Fruit fly (Drosophila melanogaster) Kc167 (cell line): ENCODE measurements around the gene r.

Experiments used
- h ChIP-seq: fragments of >200 bp; optimal IDR thresholded peaks from 3 replicates; lab custom pipeline; 2018; ENCODE audit warnings: missing external identifiers
- insv ChIP-seq: fragments of >200 bp; optimal IDR thresholded peaks from 3 replicates; lab custom pipeline; 2018; ENCODE audit warnings: missing external identifiers
- psq ChIP-seq: fragments of >200 bp; optimal IDR thresholded peaks from 2 replicates; lab custom pipeline; 2017; ENCODE audit warnings: missing external identifiers

DNA sequence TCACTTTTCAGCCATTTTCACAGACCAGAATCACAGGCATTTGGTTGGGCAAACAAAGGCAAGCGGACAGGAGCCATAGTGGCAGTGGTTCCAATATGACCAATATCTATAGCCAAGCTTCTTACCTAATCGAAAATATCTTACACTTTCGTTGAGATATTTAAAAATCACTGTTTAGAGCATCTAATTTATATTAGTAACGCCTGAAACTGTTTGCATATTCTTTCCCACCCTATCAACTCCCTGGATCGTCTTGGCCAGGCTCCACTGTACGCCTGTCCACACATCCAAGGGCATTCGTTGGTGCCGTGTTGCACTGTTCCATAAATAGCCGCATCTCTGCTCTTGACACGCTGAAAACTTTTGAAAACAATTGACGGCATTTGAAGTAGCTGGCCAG is 35.3 kb downstream of the r start:
- no peak for TF ChIP-seq insv (lab: Kevin White, UChicago)
- no peak for TF ChIP-seq h (lab: Kevin White, UChicago)
- no peak for TF ChIP-seq psq (lab: Kevin White, UChicago)
